Fruit fly (Drosophila melanogaster) whole organism, adult: ENCODE data around the gene Burs.

Experiments
- CG11617 ChIP-seq: fragments of 200-800 bp; sonication (Bioruptor generic); optimal IDR thresholded peaks from 2 replicates; lab custom pipeline; 2017; ENCODE audit warnings: mild to moderate bottlenecking, missing biosample characterization, missing genetic modification reagents, missing genetic modification characterization
- CG12768 ChIP-seq: fragments of 200-800 bp; sonication (Bioruptor generic); optimal IDR thresholded peaks from 2 replicates; lab custom pipeline; 2017; ENCODE audit warnings: missing biosample characterization, missing genetic modification characterization, mild to moderate bottlenecking, moderate library complexity, missing genetic modification reagents
- CG14711 ChIP-seq: fragments of 200-800 bp; sonication (Bioruptor generic); optimal IDR thresholded peaks from 2 replicates; lab custom pipeline; 2018; ENCODE audit warnings: missing biosample characterization, mild to moderate bottlenecking, missing genetic modification characterization, moderate library complexity
- CG1620 ChIP-seq: fragments of 200-800 bp; sonication (Bioruptor generic); optimal IDR thresholded peaks from 2 replicates; lab custom pipeline; 2016; ENCODE audit warnings: missing biosample characterization, missing genetic modification characterization
- CG33017 ChIP-seq: fragments of 200-800 bp; sonication (Bioruptor generic); optimal IDR thresholded peaks from 2 replicates; lab custom pipeline; 2018; ENCODE audit warnings: missing biosample characterization, mild to moderate bottlenecking, missing genetic modification characterization, moderate library complexity
- CG5204 ChIP-seq: fragments of 200-800 bp; sonication (Bioruptor generic); optimal IDR thresholded peaks from 2 replicates; lab custom pipeline; 2016; ENCODE audit warnings: missing biosample characterization, missing genetic modification characterization
- CG7045 ChIP-seq: fragments of 200-800 bp; sonication (Bioruptor generic); optimal IDR thresholded peaks from 2 replicates; lab custom pipeline; 2017; ENCODE audit warnings: missing biosample characterization, mild to moderate bottlenecking, missing genetic modification characterization
- CG7101 ChIP-seq: fragments of 200-800 bp; sonication (Bioruptor generic); optimal IDR thresholded peaks from 2 replicates; lab custom pipeline; 2018; ENCODE audit warnings: missing biosample characterization, mild to moderate bottlenecking, missing genetic modification characterization, moderate library complexity
- Clk ChIP-seq: fragments of 200-800 bp; sonication (Bioruptor generic); optimal IDR thresholded peaks from 2 replicates; lab custom pipeline; 2017; ENCODE audit warnings: missing biosample characterization, missing genetic modification characterization
- Crg-1 ChIP-seq: fragments of 200-800 bp; sonication (Bioruptor generic); optimal IDR thresholded peaks from 2 replicates; lab custom pipeline; 2016; ENCODE audit warnings: missing biosample characterization, missing genetic modification characterization
- Hr96 ChIP-seq: fragments of 200-800 bp; sonication (Bioruptor generic); optimal IDR thresholded peaks from 2 replicates; lab custom pipeline; 2016; ENCODE audit warnings: missing biosample characterization, missing genetic modification characterization
- Mnt ChIP-seq: fragments of 200-800 bp; sonication (Bioruptor generic); optimal IDR thresholded peaks from 2 replicates; lab custom pipeline; 2016; ENCODE audit warnings: missing biosample characterization, mild to moderate bottlenecking, missing genetic modification characterization
- bab1 ChIP-seq: fragments of 200-800 bp; sonication (Bioruptor generic); optimal IDR thresholded peaks from 3 replicates; lab custom pipeline; 2019; ENCODE audit warnings: missing biosample characterization, mild to moderate bottlenecking, missing genetic modification characterization, moderate library complexity
- cic ChIP-seq: fragments of 200-800 bp; sonication (Bioruptor generic); optimal IDR thresholded peaks from 2 replicates; lab custom pipeline; 2017; ENCODE audit warnings: missing biosample characterization, mild to moderate bottlenecking, missing genetic modification characterization, moderate library complexity
- cnc ChIP-seq, 2 experiments: fragments of >200 bp; optimal IDR thresholded peaks; 2 replicates each; lab custom pipeline; 2017
- kay ChIP-seq: fragments of 200-800 bp; sonication (Bioruptor generic); peaks from one replicate; lab custom pipeline; 2016; ENCODE audit warnings: missing biosample characterization, missing genetic modification characterization, borderline replicate concordance
- ovo ChIP-seq: fragments of 200-800 bp; sonication (Bioruptor generic); optimal IDR thresholded peaks from 2 replicates; lab custom pipeline; 2016; ENCODE audit warnings: missing biosample characterization, missing genetic modification characterization
- pad ChIP-seq: fragments of 200-800 bp; sonication (Bioruptor generic); optimal IDR thresholded peaks from 3 replicates; lab custom pipeline; 2017; ENCODE audit warnings: missing biosample characterization, missing genetic modification characterization, mild to moderate bottlenecking, moderate library complexity, missing genetic modification reagents
- tj ChIP-seq: fragments of 200-800 bp; sonication (Bioruptor generic); optimal IDR thresholded peaks from 3 replicates; lab custom pipeline; 2017; ENCODE audit warnings: missing biosample characterization, mild to moderate bottlenecking, missing genetic modification characterization, moderate library complexity
- toe ChIP-seq: fragments of 200-800 bp; sonication (Bioruptor generic); optimal IDR thresholded peaks from 2 replicates; lab custom pipeline; 2016; ENCODE audit warnings: missing biosample characterization, missing genetic modification characterization

The Burs gene

dm6 chr3R:21775766-21776165 lies 6.4 kb downstream of the Burs start, which contains the start of the genes GABA-B-R2 and CG6800:
Gene GABA-B-R2 (minus strand): TSS chr3R:21775840.
Gene CG6800 (plus strand): TSS chr3R:21776138.
- TF ChIP-seq Crg-1 (no peak), tj (GFP tag; lab: Kevin White, UChicago) (no peak), CG14711 (tag; lab: Kevin White, UChicago) (no peak), CG1620 (GFP tag; lab: Kevin White, UChicago) (no peak), pad (no peak), Hr96 (GFP tag; lab: Kevin White, UChicago) (no peak), ovo (no peak), bab1 (no peak), Mnt (GFP tag; lab: Kevin White, UChicago) (no peak), toe (no peak), CG5204 (no peak), CG11617 (GFP tag; lab: Kevin White, UChicago) (no peak)

- TF ChIP-seq CG33017, result no peak
- TF ChIP-seq toe, result no peak
- TF ChIP-seq Crg-1, result no peak
- no peak for TF ChIP-seq Clk (GFP tag; lab: Kevin White, UChicago)
- no peak for TF ChIP-seq cnc (optimal IDR thresholded peaks at IDR 0.05; lab: Kevin White, UChicago)
- no peak for TF ChIP-seq CG14711 (tag; lab: Kevin White, UChicago)
- no peak for TF ChIP-seq cic (GFP tag; lab: Kevin White, UChicago)
- TF ChIP-seq bab1, result peak; percentile 44
- no peak for TF ChIP-seq Hr96 (GFP tag; lab: Kevin White, UChicago)
- TF ChIP-seq kay (GFP tag; lab: Kevin White, UChicago), result peak; percentile 10
- TF ChIP-seq tj (GFP tag; lab: Kevin White, UChicago), result no peak
- no peak for TF ChIP-seq CG1620 (GFP tag; lab: Kevin White, UChicago)
- TF ChIP-seq CG5204, result no peak
- no peak for TF ChIP-seq CG12768 (GFP tag; lab: Kevin White, UChicago)
- peak; percentile 97 for TF ChIP-seq Mnt (GFP tag; lab: Kevin White, UChicago)
- TF ChIP-seq CG7101 (tag; lab: Kevin White, UChicago), result no peak
- no peak for TF ChIP-seq CG7045
These were observed 8.3 kb downstream of the Burs start, which contains the start of gene Polr1H for dm6 chr3R:21777660-21778059. Gene Polr1H (minus strand): TSS chr3R:21777847.

- TF ChIP-seq cic (GFP tag; lab: Kevin White, UChicago) (no peak), CG12768 (GFP tag; lab: Kevin White, UChicago) (peak; percentile 14)
These were observed 10.8 kb downstream of the Burs start for dm6 chr3R:21780086-21780485.

DNA sequence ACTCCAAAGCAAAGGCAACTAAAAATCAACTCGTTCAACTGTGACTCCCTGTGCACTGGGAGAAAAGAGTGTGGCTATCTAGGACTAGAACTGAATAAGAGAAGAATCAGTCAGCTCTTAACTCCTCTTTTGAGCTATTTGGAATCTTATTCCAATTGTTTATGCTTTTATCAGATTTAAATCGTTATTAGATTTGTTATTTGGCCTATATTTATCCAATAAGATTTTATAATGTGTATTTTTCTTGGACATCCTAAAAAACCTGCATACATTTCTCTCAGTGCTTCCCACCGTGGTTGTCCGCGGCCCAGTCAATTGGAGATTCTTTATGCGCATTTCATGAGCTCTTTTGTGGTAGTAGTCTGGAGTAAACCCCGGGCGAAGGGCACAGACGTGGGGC lies 12.1 kb downstream of the Burs start:
- TF ChIP-seq CG11617 (GFP tag; lab: Kevin White, UChicago), result no peak

DNA sequence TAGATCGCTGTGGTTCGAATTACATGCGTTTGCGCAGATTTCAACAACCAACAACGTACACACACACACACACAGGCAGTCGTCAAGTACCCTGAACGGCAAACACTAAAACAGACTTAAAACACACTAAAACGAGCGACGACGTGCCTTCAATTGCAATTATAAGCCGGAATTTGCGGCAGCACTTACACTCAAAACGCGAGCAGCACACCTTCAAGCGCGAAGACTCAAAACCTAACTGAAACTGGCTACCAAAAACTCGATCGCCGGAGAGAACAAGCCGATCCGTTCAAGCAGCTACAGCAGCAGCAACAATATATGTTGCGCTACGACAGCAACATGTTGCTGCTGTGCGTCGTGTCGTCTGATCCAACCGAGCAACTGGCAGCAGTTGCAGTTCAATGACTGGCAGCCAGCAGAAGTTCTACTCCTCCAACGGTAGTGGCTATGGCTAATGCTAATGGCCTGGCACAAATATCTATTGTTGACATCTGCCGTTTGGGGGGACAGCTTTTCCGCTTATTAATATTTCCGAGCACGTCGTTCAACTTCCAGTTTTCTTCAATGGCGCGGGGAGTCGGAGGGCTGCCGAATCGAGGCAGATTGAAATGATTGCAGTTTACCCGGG lies 13.1 kb downstream of the Burs start, which contains the start of gene tsl:
tsl (minus strand) TSS at position 242 of the 628 bp plus-strand sequence.
- no peak for TF ChIP-seq ovo
- peak; percentile 23 for TF ChIP-seq cic (GFP tag; lab: Kevin White, UChicago)

- TF ChIP-seq CG12768 (GFP tag; lab: Kevin White, UChicago) (no peak), cic (GFP tag; lab: Kevin White, UChicago) (no peak), ovo (no peak), CG5204 (no peak), Clk (GFP tag; lab: Kevin White, UChicago) (no peak), toe (no peak)
These were observed 21.1 kb downstream of the Burs start for dm6 chr3R:21790392-21790791.

- TF ChIP-seq toe (no peak), tj (GFP tag; lab: Kevin White, UChicago) (no peak), pad (no peak), CG1620 (GFP tag; lab: Kevin White, UChicago) (no peak), Crg-1 (no peak), ovo (no peak), CG5204 (no peak), cic (GFP tag; lab: Kevin White, UChicago) (no peak), CG11617 (GFP tag; lab: Kevin White, UChicago) (no peak), CG33017 (no peak), Mnt (GFP tag; lab: Kevin White, UChicago) (no peak), Hr96 (GFP tag; lab: Kevin White, UChicago) (no peak), cnc (optimal IDR thresholded peaks at IDR 0.05; lab: Kevin White, UChicago) (no peak), CG7045 (no peak), Clk (GFP tag; lab: Kevin White, UChicago) (no peak), CG14711 (tag; lab: Kevin White, UChicago) (no peak), bab1 (no peak), kay (GFP tag; lab: Kevin White, UChicago) (no peak)
These were observed 24.4 kb downstream of the Burs start for dm6 chr3R:21793760-21794159.

DNA sequence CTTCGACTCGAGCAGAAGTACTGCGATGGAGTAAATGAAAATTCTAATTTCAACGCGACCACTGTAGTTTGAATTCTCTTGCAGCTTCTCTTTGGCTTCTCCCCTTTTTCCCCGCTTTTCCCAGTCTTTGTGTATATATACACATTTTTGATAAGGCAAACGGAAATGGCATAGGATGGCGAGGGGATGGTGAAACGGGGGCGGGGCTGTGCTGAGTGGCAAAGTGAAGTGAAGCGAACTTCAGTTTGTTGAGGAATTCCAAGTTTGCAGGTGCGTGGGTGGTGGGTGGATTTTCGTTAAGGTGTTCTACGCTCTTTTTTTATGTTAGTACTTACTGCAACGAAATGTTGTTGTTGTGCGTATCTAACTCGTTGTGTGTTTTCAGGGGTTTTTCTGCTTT lies 37.9 kb downstream of the Burs start:
- TF ChIP-seq Crg-1 (no peak), CG33017 (no peak), kay (GFP tag; lab: Kevin White, UChicago) (no peak), cnc (optimal IDR thresholded peaks at IDR 0.05; lab: Kevin White, UChicago) (no peak), CG14711 (tag; lab: Kevin White, UChicago) (no peak), tj (GFP tag; lab: Kevin White, UChicago) (no peak), CG7101 (tag; lab: Kevin White, UChicago) (no peak), cic (GFP tag; lab: Kevin White, UChicago) (no peak), bab1 (no peak), CG11617 (GFP tag; lab: Kevin White, UChicago) (no peak), CG7045 (no peak), pad (no peak), ovo (no peak)
